Worm (Caenorhabditis elegans): ENCODE data around the gene C27A7.5.

Gene C27A7.5

ce11 chrV:12181310-12181709 is 19.2 kb upstream of the C27A7.5 start, which contains the start of gene elpc-3:
TSS of gene elpc-3 (minus strand) at chrV:12181410.
- TF ChIP-seq unc-62 (GFP tag; optimal IDR thresholded peaks at IDR 0.05), result no peak
- no peak for TF ChIP-seq skn-1 (tag; optimal IDR thresholded peaks at IDR 0.05)
- TF ChIP-seq nhr-6 (tag; optimal IDR thresholded peaks at IDR 0.05), result no peak
- TF ChIP-seq F13H6.1 (tag; optimal IDR thresholded peaks at IDR 0.05), result no peak
- no peak for TF ChIP-seq nhr-25 (tag; optimal IDR thresholded peaks at IDR 0.05)
- TF ChIP-seq lin-39 (tag; optimal IDR thresholded peaks at IDR 0.05), result no peak
- no peak for TF ChIP-seq sem-4 (tag; optimal IDR thresholded peaks at IDR 0.05)
- no peak for TF ChIP-seq ztf-11 (tag; optimal IDR thresholded peaks at IDR 0.05)
- TF ChIP-seq C34F6.9 (tag; optimal IDR thresholded peaks at IDR 0.05), result no peak
- no peak for TF ChIP-seq ceh-82 (tag; optimal IDR thresholded peaks at IDR 0.05)

- TF ChIP-seq ZK546.5 (tag; optimal IDR thresholded peaks at IDR 0.05) (no peak), ceh-82 (tag; optimal IDR thresholded peaks at IDR 0.05) (no peak), blmp-1 (tag; optimal IDR thresholded peaks at IDR 0.05; ENCODE audit: insufficient read depth) (no peak), R02D3.7 (tag; optimal IDR thresholded peaks at IDR 0.05) (no peak), nhr-77 (tag; optimal IDR thresholded peaks at IDR 0.05) (no peak), alr-1 (tag; optimal IDR thresholded peaks at IDR 0.05) (no peak), aly-2 (tag; optimal IDR thresholded peaks at IDR 0.05) (no peak), ztf-4 (tag; optimal IDR thresholded peaks at IDR 0.05) (no peak)
These were observed 17.2 kb upstream of the C27A7.5 start, which contains the start of gene clec-224 for ce11 chrV:12179338-12179737. TSS of gene clec-224 (minus strand) at chrV:12179438.

- TF ChIP-seq mbf-1 (tag; optimal IDR thresholded peaks at IDR 0.05) (no peak), ceh-82 (tag; optimal IDR thresholded peaks at IDR 0.05) (no peak), R02D3.7 (tag; optimal IDR thresholded peaks at IDR 0.05) (no peak), unc-39 (tag; optimal IDR thresholded peaks at IDR 0.05) (no peak), ztf-11 (tag; optimal IDR thresholded peaks at IDR 0.05) (no peak), lin-39 (tag; optimal IDR thresholded peaks at IDR 0.05) (no peak), mdl-1 (tag; optimal IDR thresholded peaks at IDR 0.05) (no peak)
These were observed 8.0 kb upstream of the C27A7.5 start, which contains the start of gene ZK863.1 for ce11 chrV:12170114-12170513. TSS of gene ZK863.1 (minus strand) at chrV:12170214.

ce11 chrV:12167653-12168052 is 5.5 kb upstream of the C27A7.5 start, which contains the start of gene col-37:
TSS of gene col-37 (minus strand) at chrV:12167753.
- no peak for TF ChIP-seq mab-5 (tag; optimal IDR thresholded peaks at IDR 0.05)
- peak; percentile 18 for TF ChIP-seq unc-55 (GFP tag; optimal IDR thresholded peaks at IDR 0.05)
- no peak for TF ChIP-seq egl-27 (tag; optimal IDR thresholded peaks at IDR 0.05)
- no peak for TF ChIP-seq ceh-82 (tag; optimal IDR thresholded peaks at IDR 0.05)
- TF ChIP-seq ceh-16 (tag; optimal IDR thresholded peaks at IDR 0.05), result no peak
- TF ChIP-seq sma-9 (GFP tag; optimal IDR thresholded peaks at IDR 0.05), result no peak
- TF ChIP-seq sma-9 (tag; optimal IDR thresholded peaks at IDR 0.05), result no peak
- TF ChIP-seq sma-3 (GFP tag; optimal IDR thresholded peaks at IDR 0.05), result no peak

DNA sequence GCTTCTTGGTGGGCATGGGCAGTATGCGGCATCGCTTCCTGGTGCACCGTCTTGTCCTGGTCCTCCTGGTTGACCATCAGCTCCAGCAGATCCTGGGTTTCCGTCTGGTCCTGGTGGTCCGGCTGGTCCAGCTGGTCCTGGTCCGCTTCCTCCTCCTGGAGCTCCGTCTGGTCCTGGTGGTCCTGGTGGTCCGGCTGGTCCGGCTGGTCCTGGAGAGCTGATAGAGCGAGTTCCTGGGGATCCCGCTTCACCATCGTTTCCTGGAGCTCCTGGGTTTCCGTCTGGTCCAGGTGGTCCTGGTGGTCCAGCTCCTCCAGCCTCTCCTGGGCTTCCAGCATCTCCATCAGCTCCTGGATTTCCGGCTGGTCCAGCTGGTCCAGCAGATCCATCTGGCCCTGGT is 4.9 kb upstream of the C27A7.5 start:
- TF ChIP-seq F13H6.1 (tag; optimal IDR thresholded peaks at IDR 0.05) (no peak), nhr-12 (tag; optimal IDR thresholded peaks at IDR 0.05) (no peak), nhr-10 (tag; optimal IDR thresholded peaks at IDR 0.05) (no peak), ztf-11 (tag; optimal IDR thresholded peaks at IDR 0.05) (no peak), nhr-129 (tag; optimal IDR thresholded peaks at IDR 0.05) (no peak), C34F6.9 (tag; optimal IDR thresholded peaks at IDR 0.05) (no peak), ceh-16 (tag; optimal IDR thresholded peaks at IDR 0.05) (no peak), mdl-1 (tag; optimal IDR thresholded peaks at IDR 0.05) (no peak)

ce11 chrV:12162906-12163305 is 786 bp upstream of the C27A7.5 start, which contains the start of gene srj-4:
TSS of gene srj-4 (plus strand) at chrV:12163206.
- TF ChIP-seq F13H6.1 (tag; optimal IDR thresholded peaks at IDR 0.05) (no peak), ztf-4 (tag; optimal IDR thresholded peaks at IDR 0.05) (no peak), R02D3.7 (tag; optimal IDR thresholded peaks at IDR 0.05) (no peak), lin-13 (GFP tag; optimal IDR thresholded peaks at IDR 0.05) (no peak), snpc-4 (tag; optimal IDR thresholded peaks at IDR 0.05) (no peak), lsy-2 (tag; optimal IDR thresholded peaks at IDR 0.05) (no peak), alr-1 (tag; optimal IDR thresholded peaks at IDR 0.05) (no peak), gmeb-1 (tag; optimal IDR thresholded peaks at IDR 0.05) (no peak), elt-3 (tag; optimal IDR thresholded peaks at IDR 0.05) (no peak), sem-4 (tag; optimal IDR thresholded peaks at IDR 0.05) (no peak)

All from whole organism, L2 larva.